Fruit fly (Drosophila melanogaster): ENCODE results near the gene FoxP.
A peak's percentile ranks its signal among the peaks of the same experiment; 100 is the strongest.

FoxP gene

dm6 chr3R:9771519-9771972 is 40.9 kb upstream of the FoxP start, which contains the start of gene CG9471 (continued):
- TF ChIP-seq CG9797 (GFP tag; optimal IDR thresholded peaks at IDR 0.05): no peak
- TF ChIP-seq CG1603 (tag; optimal IDR thresholded peaks at IDR 0.05): peak; percentile 84
- peak; percentile 10 for TF ChIP-seq Sry-β (GFP tag; optimal IDR thresholded peaks at IDR 0.05)
- no peak for TF ChIP-seq tna (GFP tag; IDR thresholded peaks at IDR 0.05; ENCODE audit: partially characterized antibody)
- TF ChIP-seq CG2120 (GFP tag; optimal IDR thresholded peaks at IDR 0.05): peak; percentile 96
- TF ChIP-seq CG8359 (GFP tag; optimal IDR thresholded peaks at IDR 0.05; ENCODE audit: borderline replicate concordance): peak; percentile 14
- TF ChIP-seq CG9437 (GFP tag; optimal IDR thresholded peaks at IDR 0.05): peak; percentile 82
- peak; percentile 90 for TF ChIP-seq Rx (GFP tag; IDR thresholded peaks at IDR 0.05)
- TF ChIP-seq lab (GFP tag; optimal IDR thresholded peaks at IDR 0.05): peak; percentile 96
- TF ChIP-seq Dp (GFP tag; optimal IDR thresholded peaks at IDR 0.05): peak; percentile 90
- peak; percentile 82 for TF ChIP-seq vfl (GFP tag; optimal IDR thresholded peaks at IDR 0.05)
- TF ChIP-seq eve (GFP tag; optimal IDR thresholded peaks at IDR 0.05): no peak
- TF ChIP-seq CG12744 (GFP tag; optimal IDR thresholded peaks at IDR 0.05): peak; percentile 83
- TF ChIP-seq grau (tag; optimal IDR thresholded peaks at IDR 0.05): peak; percentile 99
- TF ChIP-seq CrebB (tag; optimal IDR thresholded peaks at IDR 0.05): peak; percentile 88
- peak; percentile 90 for TF ChIP-seq Awh (GFP tag; IDR thresholded peaks at IDR 0.05)
- TF ChIP-seq Hr78 (GFP tag; optimal IDR thresholded peaks at IDR 0.05): peak in 1 of 2 experiments; percentile 73
- no peak for TF ChIP-seq cg (GFP tag; optimal IDR thresholded peaks at IDR 0.05)
- peak; percentile 79 for TF ChIP-seq shn (GFP tag; optimal IDR thresholded peaks at IDR 0.05)
- TF ChIP-seq CG10431 (GFP tag; optimal IDR thresholded peaks at IDR 0.05): peak; percentile 62
- TF ChIP-seq hth (optimal IDR thresholded peaks at IDR 0.05): no peak
- TF ChIP-seq Bgb (GFP tag; IDR thresholded peaks at IDR 0.05; ENCODE audit: partially characterized antibody): peak; percentile 15; the same call in 1 of the 2 replicates
- peak; percentile 87 for TF ChIP-seq pho (GFP tag; optimal IDR thresholded peaks at IDR 0.05)
- TF ChIP-seq CG12104 (GFP tag; optimal IDR thresholded peaks at IDR 0.05): peak; percentile 85
- peak; percentile 31 for TF ChIP-seq CG15073 (GFP tag; optimal IDR thresholded peaks at IDR 0.05)
- no peak for TF ChIP-seq zf30C (GFP tag; optimal IDR thresholded peaks at IDR 0.05)
- peak; percentile 81 for TF ChIP-seq gsb-n (tag; optimal IDR thresholded peaks at IDR 0.05)
- peak; percentile 89 for TF ChIP-seq pnt (GFP tag; optimal IDR thresholded peaks at IDR 0.05)
- peak; percentile 73 for TF ChIP-seq twi (tag; optimal IDR thresholded peaks at IDR 0.05)
- peak; percentile 94 for TF ChIP-seq stc (GFP tag; IDR thresholded peaks at IDR 0.05)
- peak; percentile 84 for TF ChIP-seq CG18619 (GFP tag; optimal IDR thresholded peaks at IDR 0.05)
- TF ChIP-seq insv (GFP tag; optimal IDR thresholded peaks at IDR 0.05): peak in 1 of 2 experiments; percentile 55
- TF ChIP-seq sr (GFP tag; IDR thresholded peaks at IDR 0.05): peak; percentile 48; the same call in 1 of the 3 replicates
- TF ChIP-seq Dad (GFP tag; optimal IDR thresholded peaks at IDR 0.05): peak; percentile 75
- TF ChIP-seq Rfx (GFP tag; IDR thresholded peaks at IDR 0.05): peak; percentile 93
- peak; percentile 72 for TF ChIP-seq CG30431 (GFP tag; optimal IDR thresholded peaks at IDR 0.05)
- peak; percentile 95 for TF ChIP-seq gem (tag; optimal IDR thresholded peaks at IDR 0.05)
- no peak for TF ChIP-seq D (optimal IDR thresholded peaks at IDR 0.05)
- TF ChIP-seq D (GFP tag; optimal IDR thresholded peaks at IDR 0.05): peak; percentile 78
- TF ChIP-seq luna (GFP tag; optimal IDR thresholded peaks at IDR 0.05): peak; percentile 72
- TF ChIP-seq dimm (GFP tag; IDR thresholded peaks at IDR 0.05): peak; percentile 68; the same call in 1 of the 2 replicates
- TF ChIP-seq sd (tag; optimal IDR thresholded peaks at IDR 0.05): peak; percentile 90
- peak; percentile 87 for TF ChIP-seq CG6272 (GFP tag; IDR thresholded peaks at IDR 0.05)
- TF ChIP-seq CG10565 (GFP tag; optimal IDR thresholded peaks at IDR 0.05): peak; percentile 64
- peak; percentile 93 for TF ChIP-seq Bteb2 (GFP tag; optimal IDR thresholded peaks at IDR 0.05)
- peak; percentile 91 for TF ChIP-seq CG32772 (GFP tag; IDR thresholded peaks at IDR 0.05)
- peak; percentile 89 for TF ChIP-seq CG14667 (GFP tag; IDR thresholded peaks at IDR 0.05)
- TF ChIP-seq hkb (optimal IDR thresholded peaks at IDR 0.05): no peak
- peak; percentile 95 for TF ChIP-seq hkb (GFP tag; IDR thresholded peaks at IDR 0.05)
- no peak for TF ChIP-seq amos (GFP tag; IDR thresholded peaks at IDR 0.05; ENCODE audit: partially characterized antibody)
- peak; percentile 89 for TF ChIP-seq BtbVII (GFP tag; optimal IDR thresholded peaks at IDR 0.05)
